Worm (Caenorhabditis elegans) whole organism, midembryonic: ENCODE data around the gene W02H5.2.

Source experiments
- T22C8.4 ChIP-seq: fragments of 200-800 bp; sonication (Bioruptor generic); IDR thresholded peaks from 2 replicates; pipeline ENCODE4 v1.3.6; 2022; ENCODE audit warnings: missing genetic modification characterization, missing compliant biosample characterization
- cog-1 ChIP-seq: sonication (generic microtip); optimal IDR thresholded peaks from 2 replicates; lab custom pipeline; 2016; ENCODE audit warnings: missing genetic modification characterization, missing compliant biosample characterization
- flt-1 ChIP-seq: fragments of 200-800 bp; sonication (Bioruptor generic); IDR thresholded peaks from 2 replicates; pipeline ENCODE4 v1.3.6; 2022; ENCODE audit warnings: missing genetic modification characterization, missing compliant biosample characterization
- klf-2 ChIP-seq: fragments of 200-800 bp; sonication (Bioruptor generic); conservative IDR thresholded peaks from 2 replicates; pipeline ENCODE4 v1.3.6; 2022; ENCODE audit warnings: missing genetic modification reagents, missing genetic modification characterization, missing compliant biosample characterization
- med-1 ChIP-seq: sonication (generic microtip); optimal IDR thresholded peaks from 2 replicates; lab custom pipeline; 2017; ENCODE audit warnings: missing genetic modification characterization, mild to moderate bottlenecking, missing compliant biosample characterization, antibody characterized with exemption, missing genetic modification reagents; ENCODE audit not compliant: insufficient read depth
- ref-1 ChIP-seq: fragments of 200-800 bp; sonication (Bioruptor generic); conservative IDR thresholded peaks from 2 replicates; pipeline ENCODE4 v1.3.6; 2022; ENCODE audit warnings: missing genetic modification reagents, missing genetic modification characterization, missing compliant biosample characterization
- tab-1 ChIP-seq: fragments of 200-800 bp; sonication (Bioruptor generic); IDR thresholded peaks from 2 replicates; pipeline ENCODE4 v1.3.6; 2022; ENCODE audit warnings: missing genetic modification characterization, missing compliant biosample characterization
- ztf-23 ChIP-seq: fragments of 200-800 bp; sonication (Bioruptor generic); IDR thresholded peaks from 2 replicates; pipeline ENCODE4 v1.3.6; 2022; ENCODE audit warnings: missing genetic modification reagents, missing genetic modification characterization, missing compliant biosample characterization
- ztf-29 ChIP-seq: fragments of 200-800 bp; sonication (Bioruptor generic); IDR thresholded peaks from 2 replicates; pipeline ENCODE4 v1.3.6; 2022; ENCODE audit warnings: missing genetic modification reagents, missing genetic modification characterization, missing compliant biosample characterization

Gene W02H5.2

ce11 chrV:2652557-2653133 is 13.5 kb downstream of the W02H5.2 start, which contains the start of the genes W02H5.8 and angl-1:
Gene W02H5.8, minus strand, starts transcription at chrV:2652657.
Gene angl-1, plus strand, starts transcription at chrV:2653083.
- TF ChIP-seq flt-1 (GFP tag; lab: Robert Waterston, UW) (no peak), ref-1 (GFP tag; lab: Robert Waterston, UW) (no peak), ztf-29 (GFP tag; lab: Robert Waterston, UW) (no peak), cog-1 (no peak), ztf-23 (GFP tag; lab: Robert Waterston, UW) (no peak), med-1 (GFP tag; lab: Kevin White, UChicago) (no peak), tab-1 (GFP tag; lab: Robert Waterston, UW) (no peak), klf-2 (no peak), T22C8.4 (no peak)

DNA sequence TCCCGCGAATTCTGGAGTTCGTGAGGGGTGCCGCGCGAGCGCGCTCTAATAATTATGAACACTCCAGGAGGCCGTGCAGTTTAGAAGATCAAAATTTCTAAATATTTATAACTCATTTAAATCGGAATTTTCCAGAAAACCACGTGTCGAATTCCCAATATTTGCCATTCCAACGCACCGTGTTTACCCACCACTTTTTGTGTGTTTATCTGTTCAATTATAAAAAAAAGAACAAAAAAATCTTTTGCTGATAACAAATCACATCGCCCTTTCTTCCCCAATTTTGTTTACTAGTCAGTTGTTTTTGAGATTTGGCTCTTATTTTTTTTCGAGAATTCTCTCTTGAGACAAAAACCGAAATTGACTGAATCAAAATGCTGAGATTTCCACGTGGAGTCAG is 17.0 kb downstream of the W02H5.2 start:
- TF ChIP-seq ztf-29 (GFP tag; lab: Robert Waterston, UW) (no peak), tab-1 (GFP tag; lab: Robert Waterston, UW) (no peak), flt-1 (GFP tag; lab: Robert Waterston, UW) (no peak), cog-1 (no peak), ref-1 (GFP tag; lab: Robert Waterston, UW) (no peak), T22C8.4 (no peak), med-1 (GFP tag; lab: Kevin White, UChicago) (no peak), ztf-23 (GFP tag; lab: Robert Waterston, UW) (no peak), klf-2 (no peak)

- TF ChIP-seq med-1 (GFP tag; lab: Kevin White, UChicago) (no peak), klf-2 (no peak), T22C8.4 (no peak), cog-1 (no peak), ztf-23 (GFP tag; lab: Robert Waterston, UW) (no peak), flt-1 (GFP tag; lab: Robert Waterston, UW) (no peak)
Measured at ce11 chrV:2657682-2658081, 18.5 kb downstream of the W02H5.2 start.

DNA sequence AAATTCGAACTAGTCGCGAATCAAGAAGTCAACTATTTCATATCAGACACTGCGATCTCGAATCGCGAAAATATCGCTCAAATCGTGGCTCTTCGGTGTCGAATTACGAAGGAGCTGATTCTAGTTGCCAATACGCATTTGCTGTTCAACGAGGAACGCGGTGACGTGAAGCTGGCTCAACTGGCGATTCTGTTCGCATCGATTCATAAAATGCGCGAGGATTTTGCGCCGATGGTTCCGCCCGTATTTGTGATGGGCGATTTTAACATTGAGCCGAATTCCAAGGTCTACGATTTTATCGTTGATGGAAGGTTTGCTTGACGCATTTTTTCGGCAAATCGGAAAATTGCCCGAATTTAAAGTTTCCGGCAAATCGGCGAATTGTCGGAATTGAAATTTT is 21.3 kb downstream of the W02H5.2 start:
- TF ChIP-seq med-1 (GFP tag; lab: Kevin White, UChicago): no peak
- TF ChIP-seq cog-1: no peak
- TF ChIP-seq T22C8.4: no peak
- no peak for TF ChIP-seq ref-1 (GFP tag; lab: Robert Waterston, UW)
- TF ChIP-seq flt-1 (GFP tag; lab: Robert Waterston, UW): no peak
- TF ChIP-seq klf-2: no peak
- no peak for TF ChIP-seq ztf-23 (GFP tag; lab: Robert Waterston, UW)
- no peak for TF ChIP-seq ztf-29 (GFP tag; lab: Robert Waterston, UW)
- TF ChIP-seq tab-1 (GFP tag; lab: Robert Waterston, UW): no peak

DNA sequence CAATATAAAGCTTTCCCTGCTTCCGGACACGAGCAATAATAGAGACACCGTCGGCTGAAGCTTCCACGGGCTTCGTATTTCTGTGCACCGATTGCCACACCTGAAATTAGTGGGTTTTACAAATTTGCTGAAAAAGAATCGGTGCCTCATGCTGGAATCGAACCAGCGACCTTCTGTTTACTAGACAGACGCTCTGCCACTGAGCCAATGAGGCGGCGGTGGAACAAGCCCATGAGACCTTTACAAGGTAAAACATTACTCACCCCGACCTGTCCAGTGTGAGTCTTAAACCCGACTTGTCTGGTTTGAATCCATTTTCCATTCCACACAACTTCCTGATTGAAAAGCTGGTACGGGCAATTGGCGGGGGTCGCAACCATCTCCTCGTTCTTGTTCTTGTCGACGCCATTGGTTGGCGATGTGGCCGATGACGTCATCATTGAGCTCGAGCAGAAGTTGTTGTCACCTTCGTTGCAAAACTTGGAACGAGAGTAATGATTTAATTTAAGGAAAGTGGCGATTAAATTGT is 25.5 kb downstream of the W02H5.2 start, which contains the start of gene ndx-2:
Gene ndx-2, minus strand, starts transcription at position 479 of the 529 bp plus-strand sequence.
- TF ChIP-seq ztf-23 (GFP tag; lab: Robert Waterston, UW) (no peak), flt-1 (GFP tag; lab: Robert Waterston, UW) (0 out of 2 replicates have a peak, but pooled peaks have one; percentile 13), ref-1 (GFP tag; lab: Robert Waterston, UW) (no peak), med-1 (GFP tag; lab: Kevin White, UChicago) (no peak), tab-1 (GFP tag; lab: Robert Waterston, UW) (0 out of 2 replicates have a peak, but pooled peaks have one; percentile 14), cog-1 (no peak), ztf-29 (GFP tag; lab: Robert Waterston, UW) (0 out of 2 replicates have a peak, but pooled peaks have one; percentile 7), T22C8.4 (no peak), klf-2 (no peak)

- TF ChIP-seq med-1 (GFP tag; lab: Kevin White, UChicago) (no peak), cog-1 (no peak), T22C8.4 (no peak), ztf-23 (GFP tag; lab: Robert Waterston, UW) (no peak), klf-2 (no peak), tab-1 (GFP tag; lab: Robert Waterston, UW) (no peak), ref-1 (GFP tag; lab: Robert Waterston, UW) (no peak), ztf-29 (GFP tag; lab: Robert Waterston, UW) (no peak), flt-1 (GFP tag; lab: Robert Waterston, UW) (no peak)
Measured at ce11 chrV:2666600-2666999, 27.5 kb downstream of the W02H5.2 start, which contains the start of gene W02G9.4. Gene W02G9.4, plus strand, starts transcription at chrV:2666900.

- TF ChIP-seq ztf-23 (GFP tag; lab: Robert Waterston, UW) (no peak), tab-1 (GFP tag; lab: Robert Waterston, UW) (no peak), flt-1 (GFP tag; lab: Robert Waterston, UW) (no peak), klf-2 (no peak), T22C8.4 (no peak), ref-1 (GFP tag; lab: Robert Waterston, UW) (no peak), cog-1 (no peak), ztf-29 (GFP tag; lab: Robert Waterston, UW) (no peak), med-1 (GFP tag; lab: Kevin White, UChicago) (no peak)
Measured at ce11 chrV:2671155-2671554, 32.0 kb downstream of the W02H5.2 start, which contains the start of gene kel-8. Gene kel-8, plus strand, starts transcription at chrV:2671455.

ce11 chrV:2672603-2673002 is 33.5 kb downstream of the W02H5.2 start, which contains the start of gene W02G9.3:
Gene W02G9.3, plus strand, starts transcription at chrV:2672986.
- TF ChIP-seq tab-1 (GFP tag; lab: Robert Waterston, UW): no peak
- no peak for TF ChIP-seq med-1 (GFP tag; lab: Kevin White, UChicago)
- TF ChIP-seq cog-1: peak; percentile 55
- peak; percentile 53; the same call in 1 of the 2 replicates for TF ChIP-seq flt-1 (GFP tag; lab: Robert Waterston, UW)
- TF ChIP-seq T22C8.4: no peak

ce11 chrV:2673807-2674206 is 34.7 kb downstream of the W02H5.2 start:
- TF ChIP-seq ztf-29 (GFP tag; lab: Robert Waterston, UW): no peak
- TF ChIP-seq ref-1 (GFP tag; lab: Robert Waterston, UW): peak; percentile 67
- peak; percentile 86 for TF ChIP-seq flt-1 (GFP tag; lab: Robert Waterston, UW)
- 0 out of 2 replicates have a peak, but pooled peaks have one; percentile 25 for TF ChIP-seq klf-2
- peak; percentile 86 for TF ChIP-seq tab-1 (GFP tag; lab: Robert Waterston, UW)
- TF ChIP-seq cog-1: no peak
- TF ChIP-seq med-1 (GFP tag; lab: Kevin White, UChicago): peak; percentile 45
- TF ChIP-seq T22C8.4: no peak
- TF ChIP-seq ztf-23 (GFP tag; lab: Robert Waterston, UW): peak; percentile 85
